Worm (Caenorhabditis elegans) whole organism, early embryonic: ENCODE data around the gene Y102A11A.9.

Experiments
- F13C5.2 ChIP-seq: sonication (generic microtip); optimal IDR thresholded peaks from 2 replicates; lab custom pipeline; 2017; ENCODE audit warnings: mild to moderate bottlenecking, missing genetic modification characterization, inconsistent platforms, missing compliant biosample characterization
- aly-1 ChIP-seq: sonication (generic microtip); optimal IDR thresholded peaks from 2 replicates; lab custom pipeline; 2016; ENCODE audit warnings: missing genetic modification characterization, missing compliant biosample characterization
- ama-1 ChIP-seq: fragments of 150-350 bp; optimal IDR thresholded peaks from 2 replicates; lab custom pipeline; 2014
- ceh-13 ChIP-seq: fragments of 200-800 bp; sonication (Bioruptor generic); optimal IDR thresholded peaks from 2 replicates; lab custom pipeline; 2018; ENCODE audit warnings: mild to moderate bottlenecking, missing genetic modification characterization, missing compliant biosample characterization
- ets-7 ChIP-seq: sonication (generic microtip); optimal IDR thresholded peaks from 2 replicates; lab custom pipeline; 2016; ENCODE audit warnings: missing genotype, missing genetic modification characterization, missing compliant biosample characterization
- hnd-1 ChIP-seq: sonication (generic microtip); optimal IDR thresholded peaks from 2 replicates; lab custom pipeline; 2016; ENCODE audit warnings: missing genetic modification characterization, missing compliant biosample characterization
- sea-1 ChIP-seq: fragments of 200-800 bp; sonication (Bioruptor generic); conservative IDR thresholded peaks from 2 replicates; pipeline ENCODE4 v1.3.6; 2022; ENCODE audit warnings: missing genetic modification characterization, missing compliant biosample characterization
- tbx-11 ChIP-seq: fragments of 200-800 bp; sonication (Bioruptor generic); IDR thresholded peaks from 2 replicates; pipeline ENCODE4 v1.3.6; 2022; ENCODE audit warnings: missing genetic modification characterization, missing compliant biosample characterization

- TF ChIP-seq tbx-11 (GFP tag; lab: Robert Waterston, UW) (no peak), ama-1 (no peak), sea-1 (GFP tag; lab: Robert Waterston, UW) (no peak), F13C5.2 (no peak), ets-7 (tag; lab: Kevin White, UChicago) (no peak), aly-1 (tag; lab: Kevin White, UChicago) (no peak), hnd-1 (no peak), ceh-13 (GFP tag; lab: Kevin White, UChicago) (no peak)
Observed at ce11 chrX:1974699-1975098, 38.3 kb upstream of the Y102A11A.9 start, which contains the start of gene F52D2.5.
